Worm (Caenorhabditis elegans): ENCODE data around the gene T04C9.2.

DNA sequence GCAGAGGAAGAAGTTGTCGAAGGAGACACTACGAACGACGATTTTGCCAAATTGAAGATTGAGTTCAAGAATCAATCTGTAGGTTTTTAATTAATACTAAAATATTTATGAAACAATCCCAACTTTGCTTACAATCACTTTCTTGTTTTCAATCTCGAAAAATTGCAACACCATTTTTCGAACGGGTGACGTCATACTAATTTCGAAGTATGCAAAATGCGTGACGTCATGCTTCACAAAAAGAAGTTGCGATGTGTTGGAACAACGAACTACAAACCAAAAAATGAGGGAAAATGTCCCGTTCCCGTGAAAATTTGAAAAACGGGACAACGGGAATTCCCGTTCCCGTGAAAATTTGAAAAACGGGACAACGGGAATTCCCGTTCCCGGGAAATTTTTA lies 24.0 kb upstream of the T04C9.2 start:
- TF ChIP-seq unc-62 (GFP tag; optimal IDR thresholded peaks at IDR 0.05) = no peak
- no peak for TF ChIP-seq R02D3.7 (tag; optimal IDR thresholded peaks at IDR 0.05)
- no peak for TF ChIP-seq unc-39 (tag; optimal IDR thresholded peaks at IDR 0.05)
- no peak for TF ChIP-seq skn-1 (tag; optimal IDR thresholded peaks at IDR 0.05)
- no peak for TF ChIP-seq ztf-11 (tag; optimal IDR thresholded peaks at IDR 0.05)
- TF ChIP-seq fos-1 (tag; optimal IDR thresholded peaks at IDR 0.05) = no peak
- no peak for TF ChIP-seq elt-3 (tag; optimal IDR thresholded peaks at IDR 0.05)
- TF ChIP-seq ceh-82 (tag; optimal IDR thresholded peaks at IDR 0.05) = no peak
- no peak for TF ChIP-seq tbx-2 (tag; optimal IDR thresholded peaks at IDR 0.05)
- TF ChIP-seq mdl-1 (tag; optimal IDR thresholded peaks at IDR 0.05) = no peak
- TF ChIP-seq nhr-237 (tag; optimal IDR thresholded peaks at IDR 0.05) = no peak

All from whole organism, L3 larva.